Worm (Caenorhabditis elegans): ENCODE data around the gene F42H10.6.

DNA sequence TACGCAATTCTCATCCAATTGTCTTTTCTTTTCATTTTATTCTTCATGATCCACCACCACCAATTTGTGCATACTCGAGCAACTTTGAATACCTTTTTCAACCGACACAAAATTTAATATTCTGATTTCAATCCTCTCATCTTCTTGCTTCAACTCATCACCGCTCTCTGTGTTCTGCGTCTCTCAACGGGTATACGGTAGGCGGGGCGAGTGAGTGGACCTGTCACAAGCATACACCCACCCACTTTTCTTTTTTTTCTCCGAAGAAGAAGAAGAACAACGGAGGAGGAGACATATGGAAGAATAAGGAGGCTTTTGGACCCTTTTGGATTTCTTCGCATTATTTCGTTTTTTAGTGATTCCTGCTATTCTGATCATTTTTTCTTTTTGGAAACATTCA, 18.8 kb downstream of the F42H10.6 start:
- TF ChIP-seq him-1 (tag; optimal IDR thresholded peaks at IDR 0.05) (no peak), W03F9.2 (tag; optimal IDR thresholded peaks at IDR 0.05) (no peak)
